Worm (Caenorhabditis elegans): ENCODE data around the gene tyr-6.

tyr-6 gene

DNA sequence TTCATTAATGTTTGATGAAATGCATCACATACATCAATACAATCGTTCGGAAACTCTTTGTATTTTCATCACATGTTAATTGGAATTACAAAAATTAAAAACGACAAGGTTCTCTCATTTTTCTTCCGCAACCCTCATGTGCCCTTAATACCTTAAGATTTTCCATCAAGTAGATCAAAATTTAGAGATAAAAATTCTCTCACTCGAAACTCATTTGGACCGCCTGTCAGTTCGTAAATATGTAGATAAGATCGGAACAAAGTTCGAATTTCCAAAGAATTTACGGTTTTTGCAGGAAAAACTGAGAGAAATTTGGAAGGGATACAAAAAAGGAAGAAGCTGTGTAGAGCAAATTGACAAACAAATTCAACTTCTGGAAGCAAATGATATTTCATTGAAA lies 15.8 kb downstream of the tyr-6 start:
- TF ChIP-seq egl-5 (tag; optimal IDR thresholded peaks at IDR 0.05): no peak
- TF ChIP-seq fkh-10 (GFP tag; optimal IDR thresholded peaks at IDR 0.05): no peak
- TF ChIP-seq nhr-25 (tag; optimal IDR thresholded peaks at IDR 0.05): peak; percentile 21
- TF ChIP-seq ceh-82 (tag; optimal IDR thresholded peaks at IDR 0.05): no peak
- no peak for TF ChIP-seq fos-1 (tag; optimal IDR thresholded peaks at IDR 0.05)
- peak; percentile 65 for TF ChIP-seq elt-1 (tag; optimal IDR thresholded peaks at IDR 0.05)
- no peak for TF ChIP-seq lin-15B (tag; optimal IDR thresholded peaks at IDR 0.05)

DNA sequence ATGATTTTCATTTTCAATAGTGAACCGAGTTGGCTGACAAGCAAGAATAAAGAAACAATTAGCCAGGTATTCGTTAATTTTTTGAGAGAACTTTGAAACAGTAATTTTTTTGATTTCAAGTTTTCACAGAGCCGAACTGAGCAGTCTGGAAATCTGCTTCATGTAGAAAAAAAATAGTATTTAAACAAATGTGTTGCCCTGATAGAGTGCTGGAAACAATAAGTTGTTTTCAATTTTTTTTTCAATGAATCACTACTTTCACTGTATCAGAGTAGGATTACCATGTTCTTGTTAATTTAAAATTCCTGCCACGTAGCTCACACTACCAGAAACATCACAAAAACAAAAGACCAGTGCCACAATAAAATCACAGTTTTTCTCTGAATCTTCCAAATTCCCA lies 20.1 kb downstream of the tyr-6 start:
- TF ChIP-seq unc-39 (tag; optimal IDR thresholded peaks at IDR 0.05) (no peak), unc-62 (GFP tag; optimal IDR thresholded peaks at IDR 0.05) (no peak), mdl-1 (tag; optimal IDR thresholded peaks at IDR 0.05) (no peak)

DNA sequence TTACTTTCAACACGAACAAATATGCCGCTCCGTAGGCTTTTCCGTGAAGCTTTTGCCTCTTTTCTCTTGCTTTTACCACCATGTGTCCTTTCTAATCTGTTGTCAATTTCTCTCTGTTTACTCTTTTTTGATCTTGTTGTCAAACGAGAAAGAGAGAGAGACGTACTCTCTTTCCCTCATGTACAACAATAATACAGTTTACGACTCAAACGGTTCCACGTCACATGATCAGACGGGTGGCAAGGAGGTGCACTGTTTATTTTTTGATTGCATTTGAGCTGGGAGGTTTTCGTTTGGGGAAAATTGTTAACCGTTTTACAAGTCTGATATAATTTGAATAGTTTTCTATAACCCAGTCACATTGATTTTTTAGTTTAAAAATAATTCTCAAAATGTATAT lies 20.5 kb downstream of the tyr-6 start:
- TF ChIP-seq aly-2 (tag; optimal IDR thresholded peaks at IDR 0.05) (no peak), egl-5 (tag; optimal IDR thresholded peaks at IDR 0.05) (no peak), pqm-1 (tag; optimal IDR thresholded peaks at IDR 0.05) (peak; percentile 56), sea-2 (GFP tag; optimal IDR thresholded peaks at IDR 0.05) (no peak), elt-2 (tag; optimal IDR thresholded peaks at IDR 0.05) (peak; percentile 58), pha-4 (tag; optimal IDR thresholded peaks at IDR 0.05) (peak; percentile 100), unc-39 (tag; optimal IDR thresholded peaks at IDR 0.05) (no peak), nhr-12 (tag; optimal IDR thresholded peaks at IDR 0.05) (no peak), ceh-82 (tag; optimal IDR thresholded peaks at IDR 0.05) (no peak), lsy-12 (tag; optimal IDR thresholded peaks at IDR 0.05) (no peak), snpc-4 (tag; optimal IDR thresholded peaks at IDR 0.05) (no peak)

DNA sequence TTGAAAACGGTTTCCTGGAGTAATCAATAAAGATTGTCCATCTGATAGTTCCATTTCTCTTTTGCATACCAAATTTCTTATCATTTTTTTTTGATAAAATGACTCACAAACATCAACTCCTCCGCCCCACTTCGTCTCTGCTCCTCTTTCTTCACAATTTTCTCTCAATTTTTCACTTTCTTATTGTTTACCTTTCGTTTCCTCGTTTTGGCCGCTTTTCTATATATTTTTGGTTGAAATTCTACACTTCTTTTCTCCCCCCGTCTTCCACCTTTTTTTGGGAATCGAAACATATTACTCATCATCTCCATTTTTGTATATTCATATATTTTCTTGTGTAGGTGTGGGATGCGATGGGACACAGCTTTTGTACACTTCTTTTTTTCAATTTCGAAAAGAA lies 22.4 kb downstream of the tyr-6 start:
- TF ChIP-seq mdl-1 (tag; optimal IDR thresholded peaks at IDR 0.05) (no peak), nhr-76 (tag; optimal IDR thresholded peaks at IDR 0.05) (no peak), elt-2 (tag; optimal IDR thresholded peaks at IDR 0.05) (peak; percentile 80), pha-4 (tag; optimal IDR thresholded peaks at IDR 0.05) (peak; percentile 72), jun-1 (tag; optimal IDR thresholded peaks at IDR 0.05) (peak; percentile 2), pqm-1 (tag; optimal IDR thresholded peaks at IDR 0.05) (peak; percentile 58)

DNA sequence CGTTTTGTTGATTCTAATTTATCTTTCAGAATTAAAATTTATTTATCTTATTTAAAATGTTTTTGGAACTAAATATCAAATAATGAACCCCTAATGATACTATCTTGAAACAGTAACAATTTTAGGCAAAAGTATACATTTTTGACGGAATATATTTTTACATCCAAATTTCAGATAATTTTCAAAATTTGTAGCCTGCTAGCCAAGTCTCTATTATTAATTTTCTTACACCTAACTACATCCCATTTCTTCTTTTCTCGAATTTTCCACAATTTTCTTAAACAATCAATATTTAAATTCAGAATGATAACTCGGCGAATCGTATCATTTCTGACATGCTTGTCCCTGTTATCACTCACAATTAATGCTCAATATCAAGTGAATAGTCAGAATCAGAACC lies 26.1 kb downstream of the tyr-6 start, which contains the start of gene pqn-89:
Gene pqn-89, plus strand, starts transcription at position 301 of the 400 bp plus-strand sequence.
- peak; percentile 36 for TF ChIP-seq elt-2 (tag; optimal IDR thresholded peaks at IDR 0.05)
- no peak for TF ChIP-seq nhr-28 (tag; optimal IDR thresholded peaks at IDR 0.05)
- no peak for TF ChIP-seq pqm-1 (tag; optimal IDR thresholded peaks at IDR 0.05)
- no peak for TF ChIP-seq eor-1 (tag; optimal IDR thresholded peaks at IDR 0.05)
- no peak for TF ChIP-seq unc-62 (GFP tag; optimal IDR thresholded peaks at IDR 0.05)
- TF ChIP-seq ztf-4 (tag; optimal IDR thresholded peaks at IDR 0.05): no peak
- no peak for TF ChIP-seq tbx-2 (tag; optimal IDR thresholded peaks at IDR 0.05)

DNA sequence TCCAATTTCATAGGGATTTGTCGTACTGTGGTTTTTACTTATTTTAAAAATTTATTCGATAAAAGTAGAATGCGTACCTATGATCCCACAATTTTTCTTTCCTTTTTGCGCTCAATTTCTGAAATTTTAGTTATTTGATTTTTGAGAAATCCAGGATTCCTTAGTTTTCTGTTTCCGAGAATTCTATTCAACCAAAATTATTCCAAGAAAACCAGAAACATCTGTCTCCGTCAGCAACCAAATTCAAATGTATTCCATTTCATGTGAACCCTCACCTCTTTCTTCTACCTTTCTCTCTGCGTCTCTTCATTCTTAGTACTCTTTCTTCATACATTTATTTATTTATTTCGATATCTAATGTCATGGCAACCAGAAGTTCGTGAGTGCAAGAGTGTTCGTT lies 31.4 kb downstream of the tyr-6 start:
- TF ChIP-seq nhr-67 (tag; optimal IDR thresholded peaks at IDR 0.05) (no peak), egl-27 (tag; optimal IDR thresholded peaks at IDR 0.05) (no peak), elt-1 (tag; optimal IDR thresholded peaks at IDR 0.05) (no peak), nfya-1 (tag; optimal IDR thresholded peaks at IDR 0.05; ENCODE audit: insufficient read depth) (no peak), nhr-43 (tag; optimal IDR thresholded peaks at IDR 0.05; ENCODE audit: poor library complexity, severe bottlenecking) (no peak), nhr-28 (tag; optimal IDR thresholded peaks at IDR 0.05) (no peak), mdl-1 (tag; optimal IDR thresholded peaks at IDR 0.05) (no peak), lin-15B (tag; optimal IDR thresholded peaks at IDR 0.05) (no peak), jun-1 (tag; optimal IDR thresholded peaks at IDR 0.05) (no peak), R02D3.7 (tag; optimal IDR thresholded peaks at IDR 0.05) (no peak), ZK546.5 (tag; optimal IDR thresholded peaks at IDR 0.05) (no peak), ztf-11 (tag; optimal IDR thresholded peaks at IDR 0.05) (no peak)

DNA sequence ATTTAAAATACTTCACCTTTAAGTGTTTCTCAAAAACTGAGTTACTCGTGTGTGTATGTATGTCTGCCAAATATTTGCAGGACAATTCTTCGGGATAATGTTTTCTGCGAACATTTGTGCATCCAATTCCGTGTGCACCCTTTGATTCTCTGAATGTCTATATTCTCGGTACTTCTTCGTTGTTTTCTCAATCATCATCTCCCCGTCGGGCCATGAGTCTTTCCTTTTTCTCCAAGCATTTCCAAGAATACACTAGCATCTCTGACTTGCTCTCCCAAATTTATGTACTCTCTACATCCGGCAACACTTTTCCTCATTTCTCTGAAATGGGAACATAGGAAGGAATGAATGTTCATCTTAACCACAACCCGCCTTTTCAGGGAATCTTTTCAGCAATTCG lies 34.4 kb downstream of the tyr-6 start:
- TF ChIP-seq tbx-2 (tag; optimal IDR thresholded peaks at IDR 0.05) (peak; percentile 67), ztf-4 (tag; optimal IDR thresholded peaks at IDR 0.05) (no peak), lin-39 (tag; optimal IDR thresholded peaks at IDR 0.05) (peak; percentile 13), fos-1 (tag; optimal IDR thresholded peaks at IDR 0.05) (no peak), nhr-237 (tag; optimal IDR thresholded peaks at IDR 0.05) (no peak), hmg-11 (tag; optimal IDR thresholded peaks at IDR 0.05) (no peak), nfya-1 (tag; optimal IDR thresholded peaks at IDR 0.05; ENCODE audit: insufficient read depth) (peak; percentile 44), snpc-4 (tag; optimal IDR thresholded peaks at IDR 0.05) (peak; percentile 13), nhr-11 (tag; optimal IDR thresholded peaks at IDR 0.05) (peak; percentile 81)

Measured in whole organism, L3 larva.